Worm (Caenorhabditis elegans) whole organism, young adult: ENCODE data around the gene T23F6.2.

Source experiments
- egrh-3 ChIP-seq: fragments of 200-800 bp; sonication (Bioruptor generic); IDR thresholded peaks from 2 replicates; pipeline ENCODE4 v1.3.6; 2022; ENCODE audit warnings: missing genetic modification reagents, missing genetic modification characterization, missing compliant biosample characterization
- fkh-3 ChIP-seq: sonication (generic microtip); optimal IDR thresholded peaks from 2 replicates; lab custom pipeline; 2016; ENCODE audit warnings: mild to moderate bottlenecking, missing genetic modification characterization, missing compliant biosample characterization
- madf-6 ChIP-seq: fragments of 200-800 bp; sonication (Bioruptor generic); IDR thresholded peaks from 2 replicates; pipeline ENCODE4 v1.3.6; 2022; ENCODE audit warnings: missing genetic modification reagents, missing genetic modification characterization, missing compliant biosample characterization

DNA sequence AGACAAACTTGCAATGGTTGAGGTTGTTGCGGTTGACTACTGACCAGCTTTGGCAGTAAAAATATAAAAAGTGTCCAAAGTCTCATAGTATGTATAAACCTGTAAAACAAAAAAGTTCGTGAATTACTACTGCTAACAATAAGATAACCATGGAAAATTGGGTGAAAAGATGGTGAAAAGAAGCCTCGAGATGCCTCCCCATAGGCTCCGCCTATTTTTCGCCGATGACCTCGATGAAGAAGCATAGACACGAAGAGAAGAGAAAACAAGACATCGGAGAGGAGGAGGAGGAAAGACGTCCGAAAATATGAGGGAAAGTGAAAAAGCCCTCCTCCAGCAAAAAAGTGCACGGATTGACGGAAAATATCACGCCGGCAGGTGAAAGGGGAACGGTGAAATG is 20.3 kb downstream of the T23F6.2 start, which contains the start of gene T23F6.5:
- TF ChIP-seq madf-6 (no peak), egrh-3 (no peak), fkh-3 (no peak)
